Fruit fly (Drosophila melanogaster): ENCODE results near the gene CG15332.

DNA sequence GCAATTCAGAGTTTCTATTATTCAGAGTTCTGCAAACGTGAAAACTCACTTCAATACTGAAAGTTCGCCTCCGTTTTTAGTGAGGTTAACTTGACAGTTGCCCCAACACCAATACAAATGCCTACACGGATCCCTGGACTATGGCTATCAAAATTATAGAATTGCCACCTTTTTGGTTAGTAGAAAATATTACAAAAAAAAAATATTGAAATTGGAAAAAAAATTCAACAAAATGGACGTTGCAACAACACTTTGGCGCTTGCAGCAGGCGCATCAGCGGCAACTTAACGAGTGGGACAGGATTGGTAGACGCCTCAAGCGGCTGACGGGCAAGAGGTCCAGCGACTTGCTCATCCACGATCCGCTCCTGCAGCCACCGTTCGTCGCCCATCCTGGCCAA is at the start of gene CG15332, which contains the start of gene CG15330:
- TF ChIP-seq CG11617 (GFP tag; optimal IDR thresholded peaks at IDR 0.05), result no peak
- no peak for TF ChIP-seq Clk (GFP tag; optimal IDR thresholded peaks at IDR 0.05)
- no peak for TF ChIP-seq cic (GFP tag; optimal IDR thresholded peaks at IDR 0.05)
- no peak for TF ChIP-seq CG5204 (GFP tag; optimal IDR thresholded peaks at IDR 0.05)

Measured in whole organism, adult.